Fruit fly (Drosophila melanogaster) Kc167 (cell line): ENCODE measurements around the gene CG42523.

Source experiments
- Myc ChIP-seq: fragments of >200 bp; optimal IDR thresholded peaks from 2 replicates; lab custom pipeline; 2017; ENCODE audit warnings: missing external identifiers
- Sin3A ChIP-seq: fragments of >200 bp; optimal IDR thresholded peaks from 2 replicates; lab custom pipeline; 2018; ENCODE audit warnings: missing external identifiers
- h ChIP-seq: fragments of >200 bp; optimal IDR thresholded peaks from 3 replicates; lab custom pipeline; 2018; ENCODE audit warnings: missing external identifiers
- insv ChIP-seq: fragments of >200 bp; optimal IDR thresholded peaks from 3 replicates; lab custom pipeline; 2018; ENCODE audit warnings: missing external identifiers
- psq ChIP-seq: fragments of >200 bp; optimal IDR thresholded peaks from 2 replicates; lab custom pipeline; 2017; ENCODE audit warnings: missing external identifiers
- ttk ChIP-seq: sonication (Bioruptor generic); optimal IDR thresholded peaks from 2 replicates; lab custom pipeline; 2017; ENCODE audit warnings: missing external identifiers

The CG42523 gene

DNA sequence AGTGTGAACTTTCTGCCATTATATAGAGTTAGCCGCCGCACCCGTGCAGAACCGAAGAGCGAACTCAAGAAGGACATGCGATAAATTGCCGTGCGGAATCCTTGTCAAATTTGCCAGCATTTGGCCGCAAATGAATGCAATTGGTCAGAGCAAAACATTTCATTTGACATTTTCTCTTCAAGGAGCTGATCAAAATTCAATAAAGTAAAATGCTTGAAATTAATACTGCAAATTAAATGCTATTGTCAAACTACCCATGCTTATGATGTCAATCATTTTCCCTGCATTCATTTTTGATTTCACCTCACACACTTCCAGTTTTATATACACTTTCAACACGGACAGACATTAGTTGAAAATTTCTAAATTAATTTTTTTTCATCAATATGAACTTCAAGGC is at the start of gene CG42523:
Gene CG42523, plus strand, starts transcription at position 301 of the 400 bp plus-strand sequence.
- no peak for TF ChIP-seq psq (lab: Kevin White, UChicago)
- no peak for TF ChIP-seq Myc
- no peak for TF ChIP-seq ttk
- no peak for TF ChIP-seq h (lab: Kevin White, UChicago)
- no peak for TF ChIP-seq insv (lab: Kevin White, UChicago)
- TF ChIP-seq Sin3A, result no peak

- TF ChIP-seq ttk (no peak), Myc (no peak), Sin3A (no peak), psq (lab: Kevin White, UChicago) (no peak), h (lab: Kevin White, UChicago) (no peak), insv (lab: Kevin White, UChicago) (no peak)
Observed at dm6 chr2L:4726021-4726420, 36.7 kb upstream of the CG42523 start.

- no peak for TF ChIP-seq ttk
- TF ChIP-seq insv (lab: Kevin White, UChicago), result no peak
- no peak for TF ChIP-seq Myc
Observed at dm6 chr2L:4734358-4734757, 28.3 kb upstream of the CG42523 start, which contains the start of gene CG15631. Gene CG15631, minus strand, starts transcription at chr2L:4734458.

DNA sequence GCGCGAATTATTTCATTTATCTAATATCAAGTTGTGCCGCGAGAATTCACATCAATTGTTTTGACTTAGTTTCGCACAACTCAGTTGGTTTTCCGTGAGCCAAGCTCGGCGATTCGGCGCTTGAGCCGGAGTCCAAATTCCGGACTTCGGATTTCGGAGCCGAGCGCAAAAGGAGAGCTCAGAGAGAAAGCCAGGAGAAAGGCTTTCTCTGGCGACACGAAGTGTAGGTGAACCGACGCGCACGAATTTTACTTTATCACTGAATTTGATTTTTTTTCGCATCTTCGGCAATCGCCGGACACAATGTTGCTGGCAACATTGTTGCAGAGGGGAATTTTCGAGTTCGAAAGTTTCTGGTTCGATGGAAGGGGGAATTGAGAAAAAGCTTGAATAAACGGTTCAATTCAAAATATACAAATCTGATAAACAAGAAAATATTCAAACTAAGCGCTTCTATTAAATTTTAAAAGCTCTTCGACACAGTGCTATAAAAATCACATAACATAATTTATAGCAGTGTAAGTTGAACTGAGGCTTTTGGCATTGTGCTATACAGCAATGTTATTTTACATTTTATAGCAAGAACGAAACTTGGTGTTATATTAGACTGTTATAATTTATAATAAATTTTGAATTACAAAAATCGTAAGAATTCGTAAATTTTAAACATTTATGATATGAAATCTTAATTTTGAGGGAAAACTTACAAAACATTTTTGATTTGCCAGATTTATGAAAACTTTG is 31.3 kb downstream of the CG42523 start, which contains the start of gene fipi:
Gene fipi, minus strand, starts transcription at position 265 of the 744 bp plus-strand sequence.
- TF ChIP-seq Myc, result no peak
- TF ChIP-seq Sin3A, result no peak
- no peak for TF ChIP-seq psq (lab: Kevin White, UChicago)
- TF ChIP-seq ttk, result no peak
- no peak for TF ChIP-seq h (lab: Kevin White, UChicago)
- TF ChIP-seq insv (lab: Kevin White, UChicago), result no peak

DNA sequence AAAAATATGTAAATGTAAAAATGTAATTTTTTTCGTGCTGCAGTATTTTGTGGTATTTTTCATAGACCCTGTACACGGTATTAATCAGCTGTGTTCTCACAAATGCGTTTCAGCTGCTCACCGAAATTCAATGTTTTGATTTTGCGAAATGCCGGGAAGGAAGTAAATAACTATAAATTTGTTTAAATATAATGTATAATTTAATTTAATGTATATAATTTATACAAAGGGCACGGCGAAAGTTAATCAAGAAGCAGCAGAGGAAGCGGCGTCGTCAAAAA is 31.8 kb downstream of the CG42523 start, which contains the start of gene CG3294:
Gene CG3294, plus strand, starts transcription at position 26 of the 281 bp plus-strand sequence.
- TF ChIP-seq Myc, result no peak
- TF ChIP-seq ttk, result no peak
- TF ChIP-seq psq (lab: Kevin White, UChicago), result no peak
- no peak for TF ChIP-seq Sin3A

- no peak for TF ChIP-seq ttk
- TF ChIP-seq h (lab: Kevin White, UChicago), result no peak
- no peak for TF ChIP-seq Sin3A
- TF ChIP-seq insv (lab: Kevin White, UChicago), result no peak
- no peak for TF ChIP-seq psq (lab: Kevin White, UChicago)
- TF ChIP-seq Myc, result no peak
Observed at dm6 chr2L:4797643-4798042, 34.9 kb downstream of the CG42523 start.

- TF ChIP-seq ttk, result no peak
- no peak for TF ChIP-seq insv (lab: Kevin White, UChicago)
- TF ChIP-seq h (lab: Kevin White, UChicago), result no peak
- no peak for TF ChIP-seq Sin3A
- TF ChIP-seq Myc, result no peak
- TF ChIP-seq psq (lab: Kevin White, UChicago), result no peak
Observed at dm6 chr2L:4798894-4799293, 36.2 kb downstream of the CG42523 start.

DNA sequence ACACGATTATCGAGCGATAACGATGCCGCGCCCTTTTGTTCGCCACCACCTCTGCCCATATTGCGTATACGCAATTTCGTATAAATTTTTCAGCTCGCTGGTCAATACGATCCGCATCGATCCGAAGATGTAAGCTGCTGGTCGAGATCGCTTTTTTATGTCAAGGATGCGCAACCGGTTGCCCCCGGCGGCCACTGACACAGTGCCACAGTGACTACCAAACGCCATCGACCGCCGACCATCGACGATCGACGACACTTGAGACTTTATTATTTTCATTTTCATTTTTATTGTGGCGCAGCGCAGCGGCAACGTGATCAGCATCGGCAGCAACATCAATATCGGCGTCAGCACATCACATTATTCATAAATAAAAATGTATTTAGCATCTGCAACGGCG is 37.3 kb downstream of the CG42523 start:
- TF ChIP-seq h (lab: Kevin White, UChicago), result no peak
- no peak for TF ChIP-seq ttk
- TF ChIP-seq insv (lab: Kevin White, UChicago), result no peak
- no peak for TF ChIP-seq psq (lab: Kevin White, UChicago)

DNA sequence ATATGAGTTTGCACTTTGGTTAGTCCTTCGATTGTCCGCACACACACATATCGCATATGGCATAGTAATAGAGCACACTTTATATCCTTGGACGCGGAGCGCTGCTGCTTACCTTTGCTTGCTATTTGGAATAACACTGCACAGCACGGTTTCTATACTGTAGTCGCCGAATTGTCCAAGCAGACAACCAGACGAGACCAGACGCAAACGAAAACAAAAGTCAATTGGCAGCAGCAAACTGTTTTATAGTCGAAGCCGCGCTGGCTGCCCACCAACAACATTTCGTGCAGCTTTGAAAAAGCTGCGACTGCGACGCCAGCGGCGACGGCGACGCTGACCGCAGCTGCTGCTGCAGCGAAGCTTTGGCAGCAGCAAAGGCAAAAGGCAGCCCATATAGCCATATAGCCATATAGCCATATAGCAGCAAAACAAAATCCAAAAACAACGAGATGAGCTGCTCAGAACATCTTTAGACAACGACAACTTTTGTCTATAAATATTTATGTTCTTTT is 39.1 kb downstream of the CG42523 start, which contains the start of gene slf:
Gene slf, minus strand, starts transcription at position 219 of the 512 bp plus-strand sequence.
- TF ChIP-seq Sin3A (no peak), Myc (no peak), h (lab: Kevin White, UChicago) (no peak), ttk (no peak), insv (lab: Kevin White, UChicago) (no peak), psq (lab: Kevin White, UChicago) (no peak)

DNA sequence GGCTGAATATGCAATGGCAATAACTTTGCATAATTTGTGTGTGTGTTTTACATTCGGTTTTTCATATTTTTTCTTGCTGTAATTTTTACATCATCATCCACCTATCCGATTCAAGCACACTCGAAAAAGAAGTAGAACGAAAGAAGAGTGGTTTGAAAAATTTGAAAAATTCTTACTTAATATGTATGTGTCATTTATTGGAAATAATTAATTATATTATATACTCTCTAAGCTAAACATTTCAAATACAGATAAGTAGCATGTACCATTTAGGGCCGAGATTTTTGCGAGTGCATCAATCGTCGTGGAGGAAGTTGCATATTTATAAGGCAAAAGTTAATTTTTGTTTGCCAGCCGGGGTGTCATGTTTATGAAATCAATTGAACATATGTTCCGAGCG is 43.4 kb downstream of the CG42523 start:
- no peak for TF ChIP-seq psq (lab: Kevin White, UChicago)

- TF ChIP-seq psq (lab: Kevin White, UChicago) (no peak), Myc (no peak), ttk (no peak), insv (lab: Kevin White, UChicago) (no peak), Sin3A (no peak)
Observed at dm6 chr2L:4807953-4808604, 45.4 kb downstream of the CG42523 start.

DNA sequence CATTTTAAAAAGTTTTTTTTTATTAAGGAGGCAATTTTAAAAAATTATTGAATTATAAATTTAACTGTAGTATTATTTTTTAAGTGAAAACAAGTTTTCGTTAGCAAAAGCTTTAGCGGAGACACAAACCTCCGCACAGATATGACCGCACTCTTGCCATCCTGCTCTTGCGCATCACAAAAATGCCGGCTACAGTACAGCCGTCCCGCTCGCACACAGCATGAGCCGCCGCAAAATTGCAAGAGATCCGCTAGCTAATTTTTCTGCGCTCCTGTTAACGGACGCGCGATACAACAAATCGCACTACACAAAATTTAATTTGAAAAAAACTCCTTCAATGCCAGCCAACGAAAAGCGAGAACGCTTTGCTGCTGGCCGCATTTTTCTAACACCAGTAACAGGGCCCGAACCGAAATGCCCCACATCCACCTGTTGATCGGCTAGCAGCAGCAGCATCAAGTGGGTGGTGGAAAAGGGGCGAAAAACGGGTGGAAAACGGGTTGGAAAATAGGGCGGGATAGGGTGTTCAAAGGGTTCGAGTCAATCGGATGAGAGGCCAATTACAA is 47.4 kb downstream of the CG42523 start:
- TF ChIP-seq Myc (no peak), insv (lab: Kevin White, UChicago) (no peak), ttk (no peak), Sin3A (no peak), psq (lab: Kevin White, UChicago) (no peak), h (lab: Kevin White, UChicago) (no peak)
